Worm (Caenorhabditis elegans): ENCODE measurements around the gene T23F4.2.

The T23F4.2 gene

ce11 chrII:1163275-1163674 is at the start of gene T23F4.2:
TSS of gene T23F4.2 (plus strand) at chrII:1163575.
- no peak for TF ChIP-seq fos-1 (tag; optimal IDR thresholded peaks at IDR 0.05)
- no peak for TF ChIP-seq ceh-20 (GFP tag; IDR thresholded peaks at IDR 0.05)
- TF ChIP-seq vab-7 (GFP tag; IDR thresholded peaks at IDR 0.05): no peak
- no peak for TF ChIP-seq nhr-41 (GFP tag; IDR thresholded peaks at IDR 0.05)
- TF ChIP-seq F37D6.2 (tag; optimal IDR thresholded peaks at IDR 0.05): no peak
- TF ChIP-seq T20F7.1 (GFP tag; optimal IDR thresholded peaks at IDR 0.05): no peak
- TF ChIP-seq zfp-2 (tag; optimal IDR thresholded peaks at IDR 0.05): no peak
- TF ChIP-seq madf-9 (GFP tag; conservative IDR thresholded peaks at IDR 0.05): no peak
- no peak for TF ChIP-seq lim-7 (GFP tag; IDR thresholded peaks at IDR 0.05)
- TF ChIP-seq lin-15B (tag; optimal IDR thresholded peaks at IDR 0.05): no peak
- no peak for TF ChIP-seq zfp-3 (GFP tag; conservative IDR thresholded peaks at IDR 0.05)
- no peak for TF ChIP-seq nhr-76 (tag; optimal IDR thresholded peaks at IDR 0.05)
- no peak for TF ChIP-seq Y5F2A.4 (GFP tag; optimal IDR thresholded peaks at IDR 0.05)
- TF ChIP-seq nhr-42 (GFP tag; IDR thresholded peaks at IDR 0.05): no peak
- no peak for TF ChIP-seq lin-38 (GFP tag; IDR thresholded peaks at IDR 0.05)
- TF ChIP-seq dve-1 (tag; optimal IDR thresholded peaks at IDR 0.05; ENCODE audit: insufficient read depth): no peak
- TF ChIP-seq F10B5.3 (tag; optimal IDR thresholded peaks at IDR 0.05): no peak
- no peak for TF ChIP-seq arid-1 (GFP tag; conservative IDR thresholded peaks at IDR 0.05)
- TF ChIP-seq ces-1 (GFP tag; optimal IDR thresholded peaks at IDR 0.05): no peak
- TF ChIP-seq egl-27 (tag; optimal IDR thresholded peaks at IDR 0.05): no peak

ce11 chrII:1114133-1114532 is 49.2 kb upstream of the T23F4.2 start, which contains the start of gene lips-12:
TSS of gene lips-12 (minus strand) at chrII:1114233.
- TF ChIP-seq php-3 (GFP tag; IDR thresholded peaks at IDR 0.05): no peak

- no peak for TF ChIP-seq spr-3 (GFP tag; optimal IDR thresholded peaks at IDR 0.05)
- peak; percentile 56 for TF ChIP-seq aha-1 (tag)
Observed at ce11 chrII:1116521-1116920, 46.9 kb upstream of the T23F4.2 start.

ce11 chrII:1117992-1118729 is 45.2 kb upstream of the T23F4.2 start, which contains the start of gene lips-13:
TSS of gene lips-13 (minus strand) at chrII:1118042.
- TF ChIP-seq hlh-11 (tag; optimal IDR thresholded peaks at IDR 0.05): no peak
- no peak for TF ChIP-seq nhr-77 (tag; optimal IDR thresholded peaks at IDR 0.05)
- TF ChIP-seq ceh-44 (GFP tag; IDR thresholded peaks at IDR 0.05): no peak
- no peak for TF ChIP-seq sdz-12 (GFP tag; optimal IDR thresholded peaks at IDR 0.05)
- TF ChIP-seq egl-27 (tag; optimal IDR thresholded peaks at IDR 0.05): no peak
- no peak for TF ChIP-seq dmd-6 (GFP tag; IDR thresholded peaks at IDR 0.05)
- no peak for TF ChIP-seq zag-1 (tag; optimal IDR thresholded peaks at IDR 0.05)
- no peak for TF ChIP-seq spr-1 (tag; optimal IDR thresholded peaks at IDR 0.05)
- TF ChIP-seq ZK546.5 (tag; optimal IDR thresholded peaks at IDR 0.05): no peak
- TF ChIP-seq unc-62 (GFP tag; optimal IDR thresholded peaks at IDR 0.05 in 1 of 2): no peak
- TF ChIP-seq unc-62 (tag; optimal IDR thresholded peaks at IDR 0.05): no peak
- TF ChIP-seq R02D3.7 (tag; optimal IDR thresholded peaks at IDR 0.05): no peak
- TF ChIP-seq Y105C5A.15 (GFP tag; IDR thresholded peaks at IDR 0.05): no peak
- no peak for TF ChIP-seq dmd-9 (GFP tag; IDR thresholded peaks at IDR 0.05)
